Worm (Caenorhabditis elegans) whole organism, L1 larva: ENCODE measurements around the gene T12G3.4.

ENCODE experiments used
- aly-2 ChIP-seq: fragments of 150-350 bp; optimal IDR thresholded peaks from 2 replicates; lab custom pipeline; 2014; ENCODE audit warnings: missing biosample characterization, missing genetic modification characterization
- lsy-2 ChIP-seq, 2 experiments: fragments of 150-350 bp; optimal IDR thresholded peaks; 2 replicates each; lab custom pipeline; 2014; ENCODE audit warnings: missing biosample characterization in 2 of 2, missing genetic modification characterization in 2 of 2
- nhr-28 ChIP-seq: fragments of 150-350 bp; optimal IDR thresholded peaks from 2 replicates; lab custom pipeline; 2014; ENCODE audit warnings: missing biosample characterization, missing genetic modification characterization
- nhr-77 ChIP-seq: fragments of 150-350 bp; optimal IDR thresholded peaks from 2 replicates; lab custom pipeline; 2014; ENCODE audit warnings: missing biosample characterization, missing genetic modification characterization
- rnt-1 ChIP-seq: sonication (generic microtip); optimal IDR thresholded peaks from 2 replicates; lab custom pipeline; 2016; ENCODE audit warnings: mild to moderate bottlenecking, missing genetic modification characterization, moderate library complexity, missing compliant biosample characterization
- skn-1 ChIP-seq: fragments of 150-350 bp; optimal IDR thresholded peaks from 2 replicates; lab custom pipeline; 2014; ENCODE audit warnings: missing biosample characterization, missing genetic modification characterization
- tlp-1 ChIP-seq: fragments of 150-350 bp; optimal IDR thresholded peaks from 2 replicates; lab custom pipeline; 2014; ENCODE audit warnings: missing biosample characterization, missing genetic modification characterization
- unc-62 ChIP-seq: fragments of 150-350 bp; optimal IDR thresholded peaks from 2 replicates; lab custom pipeline; 2014; ENCODE audit warnings: missing biosample characterization, missing genetic modification reagents, missing genetic modification characterization
- zag-1 ChIP-seq: fragments of 150-350 bp; optimal IDR thresholded peaks from 2 replicates; lab custom pipeline; 2014; ENCODE audit warnings: missing biosample characterization, missing genetic modification characterization
- zip-4 ChIP-seq: fragments of 200-800 bp; sonication (Bioruptor generic); optimal IDR thresholded peaks from 2 replicates; lab custom pipeline; 2018; ENCODE audit warnings: mild to moderate bottlenecking, missing genetic modification characterization, moderate library complexity, missing compliant biosample characterization

DNA sequence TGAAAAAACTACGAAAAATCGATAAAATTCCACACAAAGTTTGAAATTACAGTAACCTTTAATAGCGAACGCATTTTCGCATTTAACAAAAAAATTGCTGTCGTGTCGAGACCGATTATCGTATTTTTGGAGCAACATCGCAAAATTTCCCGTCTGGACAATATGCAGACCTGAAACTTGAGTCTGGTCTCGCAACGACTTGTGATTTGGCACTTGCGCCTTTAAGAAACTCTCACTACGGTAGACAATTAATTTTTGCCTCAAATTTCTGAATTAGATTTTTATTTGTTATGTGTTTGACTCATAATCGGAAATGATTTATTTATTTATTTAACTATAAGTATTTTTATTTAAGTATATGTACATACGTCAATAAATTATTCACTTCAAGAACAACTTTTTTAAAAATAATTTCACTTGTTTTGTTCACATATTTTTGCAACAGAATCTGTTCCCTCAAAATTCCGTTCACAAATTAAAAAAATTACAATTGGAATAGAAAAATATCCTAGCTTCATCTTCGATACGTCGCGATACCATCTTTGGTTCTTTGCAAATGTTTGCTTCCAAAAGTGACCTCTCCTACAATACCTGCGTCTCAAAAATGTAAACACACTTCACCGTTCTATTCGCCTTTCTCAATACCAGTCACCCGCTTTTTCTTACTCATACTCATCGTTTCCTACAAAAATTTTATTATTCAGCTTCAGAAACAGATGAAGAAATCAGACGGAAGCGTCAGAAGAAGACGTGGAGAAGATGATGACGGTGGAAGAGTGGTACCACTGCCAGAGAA lies at the start of gene T12G3.4:
- TF ChIP-seq nhr-28 (tag; lab: Kevin White, UChicago), result no peak
- no peak for TF ChIP-seq skn-1
- TF ChIP-seq unc-62 (GFP tag; lab: Kevin White, UChicago), result no peak
- TF ChIP-seq tlp-1, result no peak
- TF ChIP-seq nhr-77 (tag; lab: Kevin White, UChicago), result no peak
- TF ChIP-seq aly-2 (tag; lab: Kevin White, UChicago), result no peak
- no peak for TF ChIP-seq rnt-1
- no peak for TF ChIP-seq zag-1
- TF ChIP-seq zip-4, result no peak
- TF ChIP-seq lsy-2 (tag; optimal IDR thresholded peaks at IDR 0.05; lab: Kevin White, UChicago), result no peak
